Worm (Caenorhabditis elegans) whole organism, L1 larva: Measurements from ENCODE around the gene clec-215.

Experiments used
- F16B12.6 ChIP-seq: fragments of 150-350 bp; optimal IDR thresholded peaks from 2 replicates; lab custom pipeline; 2014; ENCODE audit warnings: missing biosample characterization, missing genetic modification characterization
- aly-2 ChIP-seq: fragments of 150-350 bp; optimal IDR thresholded peaks from 2 replicates; lab custom pipeline; 2014; ENCODE audit warnings: missing biosample characterization, missing genetic modification characterization
- ceh-8 ChIP-seq: fragments of 200-800 bp; sonication (Bioruptor generic); optimal IDR thresholded peaks from 2 replicates; lab custom pipeline; 2018; ENCODE audit warnings: mild to moderate bottlenecking, missing genetic modification characterization, moderate library complexity, missing compliant biosample characterization
- ceh-82 ChIP-seq, 3 experiments: fragments of 150-350 bp in 1 of 3; sonication (generic microtip) in 2 of 3; optimal IDR thresholded peaks; 2 replicates each; lab custom pipeline; 2014 to 2017; ENCODE audit warnings: missing biosample characterization in 3 of 3, missing genetic modification characterization in 3 of 3
- ceh-88 ChIP-seq: fragments of 200-800 bp; sonication (Bioruptor generic); IDR thresholded peaks from 2 replicates; pipeline ENCODE4 v1.3.6; 2022; ENCODE audit warnings: missing genetic modification characterization, missing compliant biosample characterization
- ces-1 ChIP-seq: fragments of 150-350 bp; optimal IDR thresholded peaks from 2 replicates; lab custom pipeline; 2014; ENCODE audit warnings: missing biosample characterization, missing genetic modification reagents, missing genetic modification characterization
- dsc-1 ChIP-seq: sonication (generic microtip); optimal IDR thresholded peaks from 2 replicates; lab custom pipeline; 2016; ENCODE audit warnings: mild to moderate bottlenecking, missing genetic modification characterization, missing compliant biosample characterization
- efl-1 ChIP-seq, 4 experiments: fragments of 150-350 bp; optimal IDR thresholded peaks in 3 of 4; peaks in 1 of 4; 1 replicate in 1 of 4; 2 replicates in 3 of 4; lab custom pipeline; 2014; ENCODE audit warnings: missing biosample characterization in 2 of 4, missing genetic modification characterization in 2 of 4, missing genetic modification reagents in 2 of 4
- elt-2 ChIP-seq: sonication (generic microtip); optimal IDR thresholded peaks from 2 replicates; lab custom pipeline; 2016; ENCODE audit warnings: missing genetic modification characterization, mild to moderate bottlenecking, inconsistent platforms, missing compliant biosample characterization, missing genetic modification reagents
- ets-5 ChIP-seq: fragments of 200-800 bp; sonication (Bioruptor generic); IDR thresholded peaks from 2 replicates; pipeline ENCODE4 v1.3.6; 2022; ENCODE audit warnings: missing genetic modification characterization, missing compliant biosample characterization
- fkh-10 ChIP-seq: sonication (generic microtip); optimal IDR thresholded peaks from 2 replicates; lab custom pipeline; 2017; ENCODE audit warnings: missing biosample characterization, missing genetic modification reagents, missing genetic modification characterization
- fkh-4 ChIP-seq: sonication (generic microtip); optimal IDR thresholded peaks from 2 replicates; lab custom pipeline; 2016; ENCODE audit warnings: missing compliant biosample characterization, missing genetic modification characterization, borderline replicate concordance
- fkh-8 ChIP-seq: sonication (generic microtip); optimal IDR thresholded peaks from 2 replicates; lab custom pipeline; 2016; ENCODE audit warnings: mild to moderate bottlenecking, missing genetic modification characterization, missing compliant biosample characterization
- fos-1 ChIP-seq: fragments of 150-350 bp; optimal IDR thresholded peaks from 2 replicates; lab custom pipeline; 2014; ENCODE audit warnings: missing biosample characterization, missing genetic modification characterization
- isw-1 ChIP-seq: fragments of 200-800 bp; sonication (Bioruptor generic); IDR thresholded peaks from 2 replicates; pipeline ENCODE4 v1.3.6; 2022; ENCODE audit warnings: missing genetic modification characterization, missing compliant biosample characterization
- jun-1 ChIP-seq: fragments of 150-350 bp; optimal IDR thresholded peaks from 2 replicates; lab custom pipeline; 2014; ENCODE audit warnings: missing biosample characterization, missing genetic modification reagents, missing genetic modification characterization
- lin-15B ChIP-seq: fragments of 150-350 bp; sonication (generic microtip); optimal IDR thresholded peaks from 3 replicates; lab custom pipeline; 2014; ENCODE audit warnings: missing biosample characterization, missing genetic modification characterization
- lsy-2 ChIP-seq, 2 experiments: fragments of 150-350 bp; optimal IDR thresholded peaks; 2 replicates each; lab custom pipeline; 2014; ENCODE audit warnings: missing biosample characterization in 2 of 2, missing genetic modification characterization in 2 of 2
- mab-9 ChIP-seq: fragments of 200-800 bp; sonication (Bioruptor generic); IDR thresholded peaks from 2 replicates; pipeline ENCODE4 v1.3.6; 2022; ENCODE audit warnings: missing genetic modification reagents, missing genetic modification characterization, missing compliant biosample characterization
- mdl-1 ChIP-seq, 2 experiments: fragments of 150-350 bp; optimal IDR thresholded peaks; 2 replicates each; lab custom pipeline; 2014 to 2017; ENCODE audit warnings: missing biosample characterization in 2 of 2, missing genetic modification characterization in 2 of 2, inconsistent platforms in 1 of 2
- mep-1 ChIP-seq: fragments of 150-350 bp; optimal IDR thresholded peaks from 2 replicates; lab custom pipeline; 2014; ENCODE audit warnings: missing biosample characterization, missing genetic modification characterization
- nhr-11 ChIP-seq: fragments of 150-350 bp; optimal IDR thresholded peaks from 2 replicates; lab custom pipeline; 2014; ENCODE audit warnings: missing biosample characterization, missing genetic modification characterization
- nhr-12 ChIP-seq: sonication (generic microtip); optimal IDR thresholded peaks from 2 replicates; lab custom pipeline; 2017; ENCODE audit warnings: missing biosample characterization, missing genetic modification characterization
- nhr-19 ChIP-seq: fragments of 200-800 bp; sonication (Bioruptor generic); conservative IDR thresholded peaks from 2 replicates; pipeline ENCODE4 v1.3.6; 2022; ENCODE audit warnings: missing genetic modification characterization, missing compliant biosample characterization
- nhr-237 ChIP-seq: fragments of 150-350 bp; optimal IDR thresholded peaks from 2 replicates; lab custom pipeline; 2014; ENCODE audit warnings: missing biosample characterization, missing genetic modification characterization
- nhr-28 ChIP-seq: fragments of 150-350 bp; optimal IDR thresholded peaks from 2 replicates; lab custom pipeline; 2014; ENCODE audit warnings: missing biosample characterization, missing genetic modification characterization
- nhr-76 ChIP-seq: sonication (generic microtip); optimal IDR thresholded peaks from 2 replicates; lab custom pipeline; 2017; ENCODE audit warnings: missing biosample characterization, missing genetic modification characterization
- nhr-77 ChIP-seq: fragments of 150-350 bp; optimal IDR thresholded peaks from 2 replicates; lab custom pipeline; 2014; ENCODE audit warnings: missing biosample characterization, missing genetic modification characterization
- nhr-85 ChIP-seq: sonication (generic microtip); peaks from one replicate; lab custom pipeline; 2016; ENCODE audit warnings: missing genetic modification characterization, inconsistent platforms, missing compliant biosample characterization
- nhr-90 ChIP-seq: sonication (generic microtip); optimal IDR thresholded peaks from 2 replicates; lab custom pipeline; 2016; ENCODE audit warnings: mild to moderate bottlenecking, missing genetic modification characterization, missing compliant biosample characterization; ENCODE audit not compliant: poor library complexity
- pag-3 ChIP-seq: sonication (generic microtip); optimal IDR thresholded peaks from 2 replicates; lab custom pipeline; 2017; ENCODE audit warnings: missing genetic modification characterization, mild to moderate bottlenecking, missing compliant biosample characterization, antibody characterized with exemption, borderline replicate concordance; ENCODE audit not compliant: insufficient read depth
- pax-3 ChIP-seq: fragments of 200-800 bp; sonication (Bioruptor generic); optimal IDR thresholded peaks from 2 replicates; lab custom pipeline; 2018; ENCODE audit warnings: mild to moderate bottlenecking, missing genetic modification characterization, moderate library complexity, missing compliant biosample characterization
- pqm-1 ChIP-seq: sonication (generic microtip); optimal IDR thresholded peaks from 3 replicates; lab custom pipeline; 2017; ENCODE audit warnings: missing biosample characterization, missing genetic modification characterization
- rnt-1 ChIP-seq: sonication (generic microtip); optimal IDR thresholded peaks from 2 replicates; lab custom pipeline; 2016; ENCODE audit warnings: mild to moderate bottlenecking, missing genetic modification characterization, moderate library complexity, missing compliant biosample characterization
- skn-1 ChIP-seq: fragments of 150-350 bp; optimal IDR thresholded peaks from 2 replicates; lab custom pipeline; 2014; ENCODE audit warnings: missing biosample characterization, missing genetic modification characterization
- sox-4 ChIP-seq: sonication (generic microtip); optimal IDR thresholded peaks from 2 replicates; lab custom pipeline; 2016; ENCODE audit warnings: missing genetic modification characterization, missing compliant biosample characterization
- sup-37 ChIP-seq: fragments of 200-800 bp; sonication (Bioruptor generic); optimal IDR thresholded peaks from 2 replicates; lab custom pipeline; 2018; ENCODE audit warnings: mild to moderate bottlenecking, missing genetic modification characterization, missing compliant biosample characterization
- swsn-7 ChIP-seq: sonication (generic microtip); optimal IDR thresholded peaks from 2 replicates; lab custom pipeline; 2016; ENCODE audit warnings: missing genetic modification characterization, missing compliant biosample characterization
- tlp-1 ChIP-seq: fragments of 150-350 bp; optimal IDR thresholded peaks from 2 replicates; lab custom pipeline; 2014; ENCODE audit warnings: missing biosample characterization, missing genetic modification characterization
- unc-130 ChIP-seq: fragments of 150-350 bp; optimal IDR thresholded peaks from 2 replicates; lab custom pipeline; 2017; ENCODE audit warnings: missing biosample characterization, missing genetic modification characterization, inconsistent platforms
- unc-62 ChIP-seq: fragments of 150-350 bp; optimal IDR thresholded peaks from 2 replicates; lab custom pipeline; 2014; ENCODE audit warnings: missing biosample characterization, missing genetic modification reagents, missing genetic modification characterization
- unc-98 ChIP-seq: fragments of 200-800 bp; sonication (Bioruptor generic); IDR thresholded peaks from 2 replicates; pipeline ENCODE4 v1.3.6; 2022; ENCODE audit warnings: missing genetic modification characterization, missing compliant biosample characterization
- zip-4 ChIP-seq: fragments of 200-800 bp; sonication (Bioruptor generic); optimal IDR thresholded peaks from 2 replicates; lab custom pipeline; 2018; ENCODE audit warnings: mild to moderate bottlenecking, missing genetic modification characterization, moderate library complexity, missing compliant biosample characterization
- ztf-4 ChIP-seq: fragments of 150-350 bp; optimal IDR thresholded peaks from 2 replicates; lab custom pipeline; 2014; ENCODE audit warnings: missing biosample characterization, missing genetic modification characterization

Gene clec-215

DNA sequence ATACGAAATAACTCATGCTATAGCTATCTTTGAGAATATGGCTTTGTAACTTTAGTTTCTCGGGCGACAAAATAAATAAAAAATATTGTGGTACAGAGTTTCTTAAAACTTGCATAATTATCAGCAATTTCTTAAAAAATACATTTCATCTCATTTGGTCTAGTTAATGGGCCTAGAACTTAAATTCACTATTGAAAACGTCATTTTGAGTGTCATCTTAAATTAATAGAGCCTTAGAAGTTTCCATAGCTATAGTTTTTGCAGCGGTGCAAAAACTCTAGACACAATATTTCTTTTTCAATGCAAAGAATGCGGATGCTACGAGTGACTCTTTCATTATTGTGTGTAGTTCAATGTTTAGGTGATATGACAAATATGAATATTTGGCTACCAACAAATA lies at the start of gene clec-215:
Gene clec-215, plus strand, starts transcription at position 301 of the 400 bp plus-strand sequence.
- TF ChIP-seq nhr-12, result no peak
- TF ChIP-seq, all 84 proteins: peak for 0

DNA sequence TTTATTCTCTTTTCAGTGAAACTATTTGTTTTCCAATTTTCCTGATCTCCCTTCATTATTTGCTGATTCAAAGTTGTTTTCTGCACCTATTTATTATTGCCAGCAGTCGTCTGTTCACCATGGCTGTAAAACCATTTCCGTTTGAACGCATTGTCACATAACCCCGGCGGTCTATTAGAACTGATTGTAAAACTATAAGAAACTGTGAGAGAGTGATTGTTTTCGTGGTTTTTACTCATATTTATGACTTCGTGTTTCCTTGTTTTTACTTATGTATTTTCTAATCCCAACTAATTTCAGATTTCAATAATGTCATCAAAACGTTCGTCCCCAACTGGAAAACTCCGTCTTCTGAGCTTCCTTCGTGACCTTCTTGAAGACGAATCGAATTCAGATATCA lies 49.2 kb upstream of the clec-215 start, which contains the start of gene F19F10.1:
Gene F19F10.1, plus strand, starts transcription at position 301 of the 400 bp plus-strand sequence.
- TF ChIP-seq nhr-90 (tag; lab: Kevin White, UChicago) (no peak), elt-2 (tag; lab: Kevin White, UChicago) (no peak), pqm-1 (tag; lab: Kevin White, UChicago) (no peak), jun-1 (tag; lab: Kevin White, UChicago) (no peak), nhr-11 (tag; lab: Kevin White, UChicago) (no peak), lin-15B (no peak), pag-3 (no peak), pax-3 (tag; lab: Kevin White, UChicago) (no peak), nhr-85 (tag; lab: Kevin White, UChicago) (no peak), mdl-1 (tag; optimal IDR thresholded peaks at IDR 0.05; lab: Kevin White, UChicago) (no peak), sox-4 (tag; lab: Kevin White, UChicago) (no peak), unc-98 (GFP tag; lab: Robert Waterston, UW) (no peak), fos-1 (tag; lab: Kevin White, UChicago) (no peak), ceh-82 (tag; optimal IDR thresholded peaks at IDR 0.05; lab: Kevin White, UChicago) (no peak), dsc-1 (no peak), efl-1 (optimal IDR thresholded peaks at IDR 0.05; lab: Kevin White, UChicago) (no peak), efl-1 (GFP tag; optimal IDR thresholded peaks at IDR 0.05 in 1 of 2; lab: Kevin White, UChicago) (no peak)
- TF ChIP-seq, all 84 proteins: peak for 0

- no peak for TF ChIP-seq swsn-7
- TF ChIP-seq lsy-2 (tag; optimal IDR thresholded peaks at IDR 0.05; lab: Kevin White, UChicago), result no peak
- TF ChIP-seq pag-3, result no peak
- no peak for TF ChIP-seq unc-130 (tag; lab: Kevin White, UChicago)
- TF ChIP-seq, all 84 proteins: peak for 0
Observed at ce11 chrV:7570290-7570689, 41.9 kb upstream of the clec-215 start, which contains the start of gene clec-212. TSS of gene clec-212 (minus strand) at chrV:7570390.

DNA sequence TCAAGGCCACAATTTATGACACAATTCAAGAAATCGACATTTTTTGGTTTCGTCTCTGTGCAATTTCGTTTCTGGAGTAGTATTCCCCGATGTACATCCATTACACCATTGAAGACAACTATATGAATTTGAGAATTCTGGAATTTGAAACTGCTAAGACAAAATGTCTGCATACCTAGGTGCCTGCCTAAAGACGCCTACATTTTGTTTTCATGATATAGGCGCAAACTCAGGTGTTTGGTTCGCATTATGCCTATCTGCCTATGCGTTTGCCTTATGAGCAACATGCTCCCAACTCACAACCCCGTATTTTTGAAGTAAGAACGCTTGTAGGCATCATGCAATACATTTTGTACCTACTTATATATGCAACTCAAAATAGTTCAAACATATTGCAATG lies 41.2 kb upstream of the clec-215 start, which contains the start of gene F19F10.14:
Gene F19F10.14, minus strand, starts transcription at position 101 of the 400 bp plus-strand sequence.
- TF ChIP-seq ceh-8 (GFP tag; lab: Kevin White, UChicago), result no peak
- TF ChIP-seq, all 84 proteins: peak for 0

DNA sequence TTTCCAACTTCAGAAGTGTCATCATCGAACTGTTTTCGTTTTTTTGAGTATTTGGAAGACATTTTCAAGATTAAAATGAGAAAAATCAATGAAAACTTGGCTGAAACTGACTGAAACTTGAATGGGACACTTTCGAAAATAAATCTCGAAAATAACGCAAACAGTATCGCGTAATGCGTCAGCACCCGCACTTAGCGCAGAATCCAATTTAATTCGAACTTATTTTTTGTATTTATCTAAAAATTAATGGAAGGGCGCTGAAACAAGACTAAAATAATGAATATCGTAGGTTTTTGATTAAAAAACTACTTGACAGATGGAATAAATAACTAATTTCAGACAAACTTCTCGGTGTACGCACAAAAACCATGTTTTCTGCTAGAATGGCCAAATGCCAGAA lies 36.6 kb upstream of the clec-215 start, which contains the start of the genes snu-66 and ints-9:
Gene snu-66, minus strand, starts transcription at position 108 of the 400 bp plus-strand sequence.
Gene ints-9, plus strand, starts transcription at position 240 of the 400 bp plus-strand sequence.
- peak; percentile 53 for TF ChIP-seq isw-1 (GFP tag; lab: Robert Waterston, UW)
- no peak for TF ChIP-seq aly-2
- TF ChIP-seq skn-1 (tag; lab: Kevin White, UChicago), result peak; percentile 54
- no peak for TF ChIP-seq sup-37 (GFP tag; lab: Kevin White, UChicago)
- no peak for TF ChIP-seq mab-9 (GFP tag; lab: Robert Waterston, UW)
- no peak for TF ChIP-seq pag-3
- peak; percentile 81 for TF ChIP-seq nhr-85 (tag; lab: Kevin White, UChicago)
- peak; percentile 33 for TF ChIP-seq fkh-8 (tag; lab: Kevin White, UChicago)
- TF ChIP-seq rnt-1, result peak; percentile 79
- no peak for TF ChIP-seq fkh-4
- TF ChIP-seq ceh-88, result no peak
- no peak for TF ChIP-seq tlp-1 (tag; lab: Kevin White, UChicago)
- peak; percentile 10 for TF ChIP-seq nhr-77 (tag; lab: Kevin White, UChicago)
- TF ChIP-seq ces-1 (GFP tag; lab: Kevin White, UChicago), result no peak
- no peak for TF ChIP-seq ets-5 (GFP tag; lab: Robert Waterston, UW)
- peak; percentile 79 to 80 for TF ChIP-seq lsy-2 (tag; optimal IDR thresholded peaks at IDR 0.05; lab: Kevin White, UChicago)
- TF ChIP-seq nhr-19 (GFP tag; lab: Robert Waterston, UW), result peak; percentile 70
- TF ChIP-seq nhr-237 (tag; lab: Kevin White, UChicago), result no peak
- TF ChIP-seq nhr-11 (tag; lab: Kevin White, UChicago), result no peak
- TF ChIP-seq lin-15B, result peak; percentile 63
- TF ChIP-seq unc-130 (tag; lab: Kevin White, UChicago), result peak; percentile 71
- no peak for TF ChIP-seq zip-4
- TF ChIP-seq ztf-4 (tag; lab: Kevin White, UChicago), result no peak
- no peak for TF ChIP-seq unc-62 (GFP tag; lab: Kevin White, UChicago)
- TF ChIP-seq dsc-1, result peak; percentile 68
- peak; percentile 34 for TF ChIP-seq fos-1 (tag; lab: Kevin White, UChicago)
- peak; percentile 87 for TF ChIP-seq mep-1 (tag; lab: Kevin White, UChicago)
- TF ChIP-seq sox-4 (tag; lab: Kevin White, UChicago), result no peak
- peak; percentile 36 for TF ChIP-seq F16B12.6
- no peak for TF ChIP-seq nhr-76
- TF ChIP-seq nhr-28 (tag; lab: Kevin White, UChicago), result no peak
- TF ChIP-seq fkh-10 (GFP tag; lab: Kevin White, UChicago), result no peak
